Fruit fly (Drosophila melanogaster) Kc167 (cell line): ENCODE data around the gene Cyp4d1.

Experiments used
- Myc ChIP-seq: fragments of >200 bp; optimal IDR thresholded peaks from 2 replicates; lab custom pipeline; 2017; ENCODE audit warnings: missing external identifiers
- Sin3A ChIP-seq: fragments of >200 bp; optimal IDR thresholded peaks from 2 replicates; lab custom pipeline; 2018; ENCODE audit warnings: missing external identifiers
- h ChIP-seq: fragments of >200 bp; optimal IDR thresholded peaks from 3 replicates; lab custom pipeline; 2018; ENCODE audit warnings: missing external identifiers
- insv ChIP-seq: fragments of >200 bp; optimal IDR thresholded peaks from 3 replicates; lab custom pipeline; 2018; ENCODE audit warnings: missing external identifiers
- psq ChIP-seq: fragments of >200 bp; optimal IDR thresholded peaks from 2 replicates; lab custom pipeline; 2017; ENCODE audit warnings: missing external identifiers
- ttk ChIP-seq: sonication (Bioruptor generic); optimal IDR thresholded peaks from 2 replicates; lab custom pipeline; 2017; ENCODE audit warnings: missing external identifiers

DNA sequence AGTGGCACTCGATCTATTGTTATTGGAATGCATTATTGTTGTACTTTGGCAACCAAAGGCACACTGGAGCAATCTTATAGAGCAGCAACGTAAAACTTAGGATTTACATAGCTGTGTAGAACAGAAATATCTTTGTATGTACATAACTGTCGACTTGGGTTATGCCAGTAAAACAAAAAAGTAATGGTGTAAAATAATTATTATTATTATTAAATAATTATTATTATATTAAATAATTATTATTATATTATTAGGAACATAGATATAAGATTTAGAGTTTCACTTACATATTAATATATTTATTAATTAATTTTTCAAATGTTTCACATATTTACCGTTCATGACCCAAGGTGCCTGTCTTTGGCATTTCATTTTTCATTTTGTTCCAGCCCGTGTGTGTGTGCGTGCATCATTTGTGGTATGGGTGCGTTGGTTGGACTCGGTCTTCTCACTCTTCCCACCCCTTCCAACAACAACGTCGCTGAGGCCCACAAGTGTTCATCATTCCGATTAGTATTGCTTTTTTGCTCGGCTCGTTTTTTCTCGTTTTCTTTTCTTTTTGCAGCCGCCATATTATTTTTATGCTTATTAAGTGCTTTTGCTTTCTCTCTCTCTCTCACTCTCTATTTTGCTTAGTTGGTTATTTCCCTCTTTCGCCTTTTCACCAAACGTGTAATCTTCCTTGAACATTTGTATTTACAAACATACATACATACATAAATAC is 37.9 kb downstream of the Cyp4d1 start:
- no peak for TF ChIP-seq insv (lab: Kevin White, UChicago)
- TF ChIP-seq h (lab: Kevin White, UChicago), result no peak
- no peak for TF ChIP-seq Sin3A (lab: Kevin White, UChicago)
- peak; percentile 51 for TF ChIP-seq psq (lab: Kevin White, UChicago)
- TF ChIP-seq Myc (lab: Kevin White, UChicago), result no peak
- no peak for TF ChIP-seq ttk (lab: Kevin White, UChicago)
